Fruit fly (Drosophila melanogaster) S2 (cell line): ENCODE results near the gene LpR1.

ENCODE experiments used
- CG8478 ChIP-seq: fragments of >200 bp; optimal IDR thresholded peaks from 2 replicates; lab custom pipeline; 2018
- CTCF ChIP-seq, 2 experiments: fragments of >200 bp; optimal IDR thresholded peaks; 2 replicates each; lab custom pipeline; 2018

DNA sequence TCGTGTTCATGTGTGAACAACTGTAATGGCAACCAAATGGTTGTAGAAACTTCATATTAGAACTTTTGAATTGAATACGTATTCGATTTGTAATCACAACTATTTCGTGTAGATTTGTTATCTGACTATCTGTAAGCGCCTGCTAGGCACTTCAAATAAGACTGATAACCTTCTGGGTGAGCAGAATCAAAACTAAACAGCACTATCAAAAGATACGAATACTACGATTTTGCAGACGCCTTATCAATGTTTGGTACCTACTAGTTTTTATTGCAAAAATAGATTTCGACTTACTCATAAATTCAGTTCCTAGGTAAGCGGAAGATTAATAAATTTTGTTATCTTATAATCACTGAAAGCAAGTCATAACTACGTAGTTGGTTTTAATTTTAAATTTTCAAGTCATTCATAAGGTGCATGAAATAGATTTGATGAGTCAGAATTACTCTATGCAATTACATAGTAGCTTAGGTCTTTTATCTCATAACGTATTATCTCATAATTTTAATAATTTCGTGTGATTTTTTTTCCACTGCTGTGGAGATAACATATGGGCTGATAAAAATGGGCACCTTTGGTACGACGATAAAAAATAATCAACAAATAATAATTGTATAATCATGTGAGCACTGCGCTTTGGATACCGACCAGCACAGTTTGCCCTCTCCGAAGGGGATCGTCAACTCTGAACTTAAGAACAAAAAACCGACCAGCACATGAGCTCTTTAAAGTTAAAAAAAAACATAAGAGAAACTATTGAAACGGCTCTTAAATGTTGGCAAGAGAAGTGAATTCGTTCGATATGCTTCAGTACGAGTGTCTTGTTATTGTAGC is 27.7 kb downstream of the LpR1 start:
- TF ChIP-seq CG8478 (lab: Kevin White, UChicago) (no peak), CTCF (optimal IDR thresholded peaks at IDR 0.05; lab: Kevin White, UChicago) (no peak)
